In genomic region chrV:5691665-5692407, ce11 we compare ENCODE assay signal across 4 worm cellular contexts.
TF ChIP-seq lines count a peak whose summit lies in the region.

TSS of gene F25B4.8 (minus strand) at chrV:5691715.

TF ChIP-seq in whole organism, L1 larva, 84 proteins besides CTCF, POLR2A, EP300 and RAD21:
- TF ChIP-seq vab-15 (tag; optimal IDR thresholded peaks at IDR 0.05; lab: Kevin White, UChicago) (no peak), elt-3 (tag; optimal IDR thresholded peaks at IDR 0.05; lab: Kevin White, UChicago) (peak in 2 of 6 experiments; percentile 20 to 46), mab-9 (GFP tag; IDR thresholded peaks at IDR 0.05; lab: Robert Waterston, UW) (no peak), ets-5 (GFP tag; IDR thresholded peaks at IDR 0.05; lab: Robert Waterston, UW) (no peak), C16A3.4 (tag; optimal IDR thresholded peaks at IDR 0.05; lab: Kevin White, UChicago) (no peak), ama-1 (optimal IDR thresholded peaks at IDR 0.05; lab: Kevin White, UChicago) (no peak), lin-39 (tag; optimal IDR thresholded peaks at IDR 0.05; lab: Kevin White, UChicago) (no peak), unc-30 (tag; optimal IDR thresholded peaks at IDR 0.05; lab: Kevin White, UChicago) (no peak), blmp-1 (tag; optimal IDR thresholded peaks at IDR 0.05; lab: Kevin White, UChicago) (peak; percentile 35), hlh-17 (GFP tag; optimal IDR thresholded peaks at IDR 0.05; lab: Kevin White, UChicago; ENCODE audit: borderline replicate concordance) (no peak), efl-1 (optimal IDR thresholded peaks at IDR 0.05; lab: Kevin White, UChicago) (no peak), efl-1 (GFP tag; optimal IDR thresholded peaks at IDR 0.05 in 1 of 2; lab: Kevin White, UChicago) (peak in 1 of 2 experiments; percentile 84)

TF ChIP-seq in whole organism, L2 larva, 48 proteins besides CTCF, POLR2A, EP300 and RAD21:
- no peak for TF ChIP-seq nhr-129 (tag; optimal IDR thresholded peaks at IDR 0.05; lab: Kevin White, UChicago)
- TF ChIP-seq fos-1 (tag; optimal IDR thresholded peaks at IDR 0.05; lab: Kevin White, UChicago), result peak; percentile 5
- no peak for TF ChIP-seq ama-1 (optimal IDR thresholded peaks at IDR 0.05; lab: Kevin White, UChicago)
- no peak for TF ChIP-seq lin-11 (tag; optimal IDR thresholded peaks at IDR 0.05; lab: Kevin White, UChicago)
- no peak for TF ChIP-seq egl-27 (tag; optimal IDR thresholded peaks at IDR 0.05; lab: Kevin White, UChicago)
TF ChIP-seq in whole organism, L2 larva: peak in this region for 1.

TF ChIP-seq in whole organism, L3 larva, 47 proteins besides CTCF, POLR2A, EP300 and RAD21:
- TF ChIP-seq unc-62 (GFP tag; optimal IDR thresholded peaks at IDR 0.05; lab: Kevin White, UChicago), result no peak
- TF ChIP-seq elt-2 (tag; optimal IDR thresholded peaks at IDR 0.05; lab: Kevin White, UChicago), result peak; percentile 55

TF ChIP-seq in whole organism, L4 larva, 104 proteins besides CTCF, POLR2A, EP300 and RAD21:
- no peak for TF ChIP-seq rbr-2 (tag; optimal IDR thresholded peaks at IDR 0.05; lab: Kevin White, UChicago)
- peak; percentile 8 for TF ChIP-seq dve-1 (tag; optimal IDR thresholded peaks at IDR 0.05; lab: Kevin White, UChicago; ENCODE audit: insufficient read depth)
- TF ChIP-seq pqm-1 (tag; optimal IDR thresholded peaks at IDR 0.05; lab: Kevin White, UChicago), result peak; percentile 12
- no peak for TF ChIP-seq skn-1 (tag; optimal IDR thresholded peaks at IDR 0.05; lab: Kevin White, UChicago)
- no peak for TF ChIP-seq nhr-28 (tag; optimal IDR thresholded peaks at IDR 0.05; lab: Kevin White, UChicago)
- TF ChIP-seq daf-16 (GFP tag; optimal IDR thresholded peaks at IDR 0.05; lab: Kevin White, UChicago), result no peak
- TF ChIP-seq daf-16 (tag; optimal IDR thresholded peaks at IDR 0.05; lab: Kevin White, UChicago), result peak; percentile 34
TF ChIP-seq in whole organism, L4 larva: peak in this region for 3.

Comparison
In these comparisons a context has a peak if more than half of its experiments do, and no peak if none do; other contexts are left out.
1. Of the 29 proteins assayed by ChIP-seq in both whole organism, L4 larva and whole organism, L1 larva: peak only in whole organism, L4 larva: pqm-1; only in whole organism, L1 larva: none; in both: none; in neither: 28.